Worm (Caenorhabditis elegans): ENCODE results near the gene fbxb-19.

The fbxb-19 gene

DNA sequence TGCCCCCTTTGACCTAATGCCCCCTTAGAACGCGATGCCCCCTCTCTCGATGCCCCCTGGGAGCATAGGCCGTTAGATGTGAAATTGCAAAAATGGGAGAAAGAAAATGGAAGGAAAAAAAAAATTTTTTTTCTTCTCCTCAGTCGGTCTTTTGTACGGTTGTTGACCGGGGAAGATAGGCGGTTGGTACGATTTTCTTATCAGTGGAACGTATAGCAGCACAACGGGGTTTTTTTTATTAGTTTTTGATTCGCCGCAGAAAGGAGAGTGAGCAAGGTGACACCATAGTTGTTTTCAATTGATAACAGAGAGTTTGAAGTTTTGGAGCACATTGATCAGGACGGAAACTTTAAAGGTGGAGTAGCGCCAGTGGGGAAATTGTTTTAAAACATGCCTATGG, 29.3 kb downstream of the fbxb-19 start:
- peak; percentile 31 for TF ChIP-seq pqm-1 (tag; optimal IDR thresholded peaks at IDR 0.05)
- TF ChIP-seq elt-2 (tag; optimal IDR thresholded peaks at IDR 0.05) = peak; percentile 84

DNA sequence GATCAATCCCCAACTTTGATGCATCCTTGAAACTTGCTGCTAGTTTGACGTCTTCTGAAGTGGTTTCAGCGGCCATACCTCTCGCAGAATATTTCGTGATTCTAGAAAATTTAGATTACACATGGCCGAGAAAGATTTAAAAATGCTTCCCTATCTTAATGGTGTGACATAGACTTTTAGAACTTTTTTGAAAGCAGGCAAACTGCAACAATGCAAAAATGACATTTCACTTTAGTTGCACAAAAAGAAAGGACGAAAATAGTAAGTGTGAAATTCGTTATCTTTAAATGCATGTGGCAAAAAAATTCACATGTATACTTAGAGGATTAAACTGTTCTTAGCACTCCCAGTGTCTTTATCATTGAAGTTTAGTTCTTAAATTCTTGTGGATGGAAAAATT, 31.8 kb downstream of the fbxb-19 start, which contains the start of gene ZC204.12:
Gene ZC204.12 (minus strand): TSS at position 101 of the 400 bp plus-strand sequence.
- no peak for TF ChIP-seq ceh-82 (tag; optimal IDR thresholded peaks at IDR 0.05)
- no peak for TF ChIP-seq lsy-12 (tag; optimal IDR thresholded peaks at IDR 0.05)
- TF ChIP-seq elt-3 (tag; optimal IDR thresholded peaks at IDR 0.05) = no peak
- no peak for TF ChIP-seq daf-12 (tag; optimal IDR thresholded peaks at IDR 0.05)
- TF ChIP-seq nhr-76 (tag; optimal IDR thresholded peaks at IDR 0.05) = no peak
- TF ChIP-seq nfya-1 (tag; optimal IDR thresholded peaks at IDR 0.05; ENCODE audit: insufficient read depth) = no peak
- TF ChIP-seq ceh-16 (tag; optimal IDR thresholded peaks at IDR 0.05) = no peak
- no peak for TF ChIP-seq elt-1 (tag; optimal IDR thresholded peaks at IDR 0.05)

DNA sequence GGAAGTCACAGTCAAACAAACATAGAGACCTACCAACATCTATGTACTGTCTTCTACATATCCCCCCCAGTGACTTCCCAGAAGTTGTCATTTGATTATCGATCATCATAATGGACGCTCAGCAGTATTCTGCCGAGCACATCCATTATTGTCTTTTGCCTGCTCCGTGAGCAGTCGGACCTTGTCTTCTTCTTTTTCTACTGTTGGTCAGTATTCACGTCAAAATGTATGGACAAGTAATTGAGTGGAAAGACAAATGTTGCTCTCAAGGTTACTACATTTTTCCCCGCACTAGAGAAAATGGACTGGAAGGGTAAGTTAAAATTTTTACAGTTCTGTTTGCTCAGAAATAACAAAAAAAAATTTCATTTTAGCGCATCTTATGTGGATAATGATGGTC, 34.1 kb downstream of the fbxb-19 start, which contains the start of gene btb-12:
Gene btb-12 (plus strand): TSS at position 301 of the 400 bp plus-strand sequence.
- TF ChIP-seq tbx-2 (tag; optimal IDR thresholded peaks at IDR 0.05) (no peak), fos-1 (tag; optimal IDR thresholded peaks at IDR 0.05) (no peak), nhr-237 (tag; optimal IDR thresholded peaks at IDR 0.05) (no peak), egl-5 (tag; optimal IDR thresholded peaks at IDR 0.05) (no peak), ceh-28 (tag; optimal IDR thresholded peaks at IDR 0.05) (no peak), ceh-16 (tag; optimal IDR thresholded peaks at IDR 0.05) (no peak), fkh-2 (tag; optimal IDR thresholded peaks at IDR 0.05) (no peak), lin-15B (tag; optimal IDR thresholded peaks at IDR 0.05) (no peak), ceh-82 (tag; optimal IDR thresholded peaks at IDR 0.05) (no peak), nhr-23 (tag; optimal IDR thresholded peaks at IDR 0.05) (no peak), lsy-12 (tag; optimal IDR thresholded peaks at IDR 0.05) (no peak), pqm-1 (tag; optimal IDR thresholded peaks at IDR 0.05) (no peak), sea-2 (GFP tag; optimal IDR thresholded peaks at IDR 0.05) (no peak), nhr-77 (tag; optimal IDR thresholded peaks at IDR 0.05) (no peak), ama-1 (optimal IDR thresholded peaks at IDR 0.05) (no peak), unc-39 (tag; optimal IDR thresholded peaks at IDR 0.05) (no peak)

- TF ChIP-seq nhr-23 (tag; optimal IDR thresholded peaks at IDR 0.05) (no peak), nfya-1 (tag; optimal IDR thresholded peaks at IDR 0.05; ENCODE audit: insufficient read depth) (no peak), unc-39 (tag; optimal IDR thresholded peaks at IDR 0.05) (no peak)
Observed at ce11 chrII:1653397-1653796, 35.6 kb downstream of the fbxb-19 start, which contains the start of gene fbxb-15. fbxb-15 (minus strand) TSS chrII:1653497.

DNA sequence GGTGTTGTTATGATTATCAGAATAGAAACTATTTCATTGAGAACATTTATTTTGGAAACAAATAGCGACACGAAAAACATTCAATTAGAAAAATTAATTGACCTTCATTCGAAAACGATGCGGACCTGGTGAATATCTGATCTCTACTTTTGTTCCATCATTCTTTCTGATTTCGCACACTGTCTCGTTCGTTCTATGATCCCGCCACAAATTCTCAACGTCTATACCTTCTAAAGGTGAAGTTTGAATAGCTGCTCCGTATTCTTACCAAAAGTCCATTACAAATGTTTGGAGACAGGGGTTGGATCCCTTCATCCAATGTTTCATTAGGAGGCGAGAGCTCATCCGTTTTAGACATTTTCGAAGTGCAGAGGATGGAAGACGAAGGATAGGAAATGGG, 37.2 kb downstream of the fbxb-19 start, which contains the start of gene fbxb-16:
Gene fbxb-16 (minus strand): TSS at position 101 of the 400 bp plus-strand sequence.
- no peak for TF ChIP-seq ama-1 (optimal IDR thresholded peaks at IDR 0.05)
- no peak for TF ChIP-seq tbx-2 (tag; optimal IDR thresholded peaks at IDR 0.05)
- no peak for TF ChIP-seq ztf-11 (tag; optimal IDR thresholded peaks at IDR 0.05)
- no peak for TF ChIP-seq fos-1 (tag; optimal IDR thresholded peaks at IDR 0.05)
- TF ChIP-seq nhr-67 (tag; optimal IDR thresholded peaks at IDR 0.05) = no peak
- TF ChIP-seq fkh-10 (GFP tag; optimal IDR thresholded peaks at IDR 0.05) = peak; percentile 15

- TF ChIP-seq nhr-25 (tag; optimal IDR thresholded peaks at IDR 0.05) (no peak), nhr-12 (tag; optimal IDR thresholded peaks at IDR 0.05) (no peak), ztf-11 (tag; optimal IDR thresholded peaks at IDR 0.05) (no peak), ceh-28 (tag; optimal IDR thresholded peaks at IDR 0.05) (no peak), nhr-237 (tag; optimal IDR thresholded peaks at IDR 0.05) (no peak), jun-1 (tag; optimal IDR thresholded peaks at IDR 0.05) (no peak), elt-3 (tag; optimal IDR thresholded peaks at IDR 0.05) (no peak), R02D3.7 (tag; optimal IDR thresholded peaks at IDR 0.05) (no peak)
Observed at ce11 chrII:1650502-1650901, 38.5 kb downstream of the fbxb-19 start, which contains the start of gene fbxb-20. fbxb-20 (minus strand) TSS chrII:1650602.

ce11 chrII:1648768-1649167, 40.2 kb downstream of the fbxb-19 start, which contains the start of gene fbxb-21:
fbxb-21 (minus strand) TSS chrII:1648868.
- TF ChIP-seq jun-1 (tag; optimal IDR thresholded peaks at IDR 0.05) (no peak), fkh-10 (GFP tag; optimal IDR thresholded peaks at IDR 0.05) (peak; percentile 44)
